Fruit fly (Drosophila melanogaster) whole organism, adult: ENCODE results near the gene dlg1.
A peak's percentile ranks its signal among the peaks of the same experiment; 100 is the strongest.

Experiments
- CG11617 ChIP-seq: fragments of 200-800 bp; sonication (Bioruptor generic); optimal IDR thresholded peaks from 2 replicates; lab custom pipeline; 2017; ENCODE audit warnings: mild to moderate bottlenecking, missing biosample characterization, missing genetic modification reagents, missing genetic modification characterization
- CG12768 ChIP-seq: fragments of 200-800 bp; sonication (Bioruptor generic); optimal IDR thresholded peaks from 2 replicates; lab custom pipeline; 2017; ENCODE audit warnings: missing biosample characterization, missing genetic modification characterization, mild to moderate bottlenecking, moderate library complexity, missing genetic modification reagents
- CG14711 ChIP-seq: fragments of 200-800 bp; sonication (Bioruptor generic); optimal IDR thresholded peaks from 2 replicates; lab custom pipeline; 2018; ENCODE audit warnings: missing biosample characterization, mild to moderate bottlenecking, missing genetic modification characterization, moderate library complexity
- CG1620 ChIP-seq: fragments of 200-800 bp; sonication (Bioruptor generic); optimal IDR thresholded peaks from 2 replicates; lab custom pipeline; 2016; ENCODE audit warnings: missing biosample characterization, missing genetic modification characterization
- CG33017 ChIP-seq: fragments of 200-800 bp; sonication (Bioruptor generic); optimal IDR thresholded peaks from 2 replicates; lab custom pipeline; 2018; ENCODE audit warnings: missing biosample characterization, mild to moderate bottlenecking, missing genetic modification characterization, moderate library complexity
- CG5204 ChIP-seq: fragments of 200-800 bp; sonication (Bioruptor generic); optimal IDR thresholded peaks from 2 replicates; lab custom pipeline; 2016; ENCODE audit warnings: missing biosample characterization, missing genetic modification characterization
- CG7045 ChIP-seq: fragments of 200-800 bp; sonication (Bioruptor generic); optimal IDR thresholded peaks from 2 replicates; lab custom pipeline; 2017; ENCODE audit warnings: missing biosample characterization, mild to moderate bottlenecking, missing genetic modification characterization
- CG7101 ChIP-seq: fragments of 200-800 bp; sonication (Bioruptor generic); optimal IDR thresholded peaks from 2 replicates; lab custom pipeline; 2018; ENCODE audit warnings: missing biosample characterization, mild to moderate bottlenecking, missing genetic modification characterization, moderate library complexity
- Clk ChIP-seq: fragments of 200-800 bp; sonication (Bioruptor generic); optimal IDR thresholded peaks from 2 replicates; lab custom pipeline; 2017; ENCODE audit warnings: missing biosample characterization, missing genetic modification characterization
- Crg-1 ChIP-seq: fragments of 200-800 bp; sonication (Bioruptor generic); optimal IDR thresholded peaks from 2 replicates; lab custom pipeline; 2016; ENCODE audit warnings: missing biosample characterization, missing genetic modification characterization
- Hr96 ChIP-seq: fragments of 200-800 bp; sonication (Bioruptor generic); optimal IDR thresholded peaks from 2 replicates; lab custom pipeline; 2016; ENCODE audit warnings: missing biosample characterization, missing genetic modification characterization
- Mnt ChIP-seq: fragments of 200-800 bp; sonication (Bioruptor generic); optimal IDR thresholded peaks from 2 replicates; lab custom pipeline; 2016; ENCODE audit warnings: missing biosample characterization, mild to moderate bottlenecking, missing genetic modification characterization
- bab1 ChIP-seq: fragments of 200-800 bp; sonication (Bioruptor generic); optimal IDR thresholded peaks from 3 replicates; lab custom pipeline; 2019; ENCODE audit warnings: missing biosample characterization, mild to moderate bottlenecking, missing genetic modification characterization, moderate library complexity
- cic ChIP-seq: fragments of 200-800 bp; sonication (Bioruptor generic); optimal IDR thresholded peaks from 2 replicates; lab custom pipeline; 2017; ENCODE audit warnings: missing biosample characterization, mild to moderate bottlenecking, missing genetic modification characterization, moderate library complexity
- cnc ChIP-seq, 2 experiments: fragments of >200 bp; optimal IDR thresholded peaks; 2 replicates each; lab custom pipeline; 2017
- kay ChIP-seq: fragments of 200-800 bp; sonication (Bioruptor generic); peaks from one replicate; lab custom pipeline; 2016; ENCODE audit warnings: missing biosample characterization, missing genetic modification characterization, borderline replicate concordance
- ovo ChIP-seq: fragments of 200-800 bp; sonication (Bioruptor generic); optimal IDR thresholded peaks from 2 replicates; lab custom pipeline; 2016; ENCODE audit warnings: missing biosample characterization, missing genetic modification characterization
- pad ChIP-seq: fragments of 200-800 bp; sonication (Bioruptor generic); optimal IDR thresholded peaks from 3 replicates; lab custom pipeline; 2017; ENCODE audit warnings: missing biosample characterization, missing genetic modification characterization, mild to moderate bottlenecking, moderate library complexity, missing genetic modification reagents
- tj ChIP-seq: fragments of 200-800 bp; sonication (Bioruptor generic); optimal IDR thresholded peaks from 3 replicates; lab custom pipeline; 2017; ENCODE audit warnings: missing biosample characterization, mild to moderate bottlenecking, missing genetic modification characterization, moderate library complexity
- toe ChIP-seq: fragments of 200-800 bp; sonication (Bioruptor generic); optimal IDR thresholded peaks from 2 replicates; lab custom pipeline; 2016; ENCODE audit warnings: missing biosample characterization, missing genetic modification characterization

The dlg1 gene

DNA sequence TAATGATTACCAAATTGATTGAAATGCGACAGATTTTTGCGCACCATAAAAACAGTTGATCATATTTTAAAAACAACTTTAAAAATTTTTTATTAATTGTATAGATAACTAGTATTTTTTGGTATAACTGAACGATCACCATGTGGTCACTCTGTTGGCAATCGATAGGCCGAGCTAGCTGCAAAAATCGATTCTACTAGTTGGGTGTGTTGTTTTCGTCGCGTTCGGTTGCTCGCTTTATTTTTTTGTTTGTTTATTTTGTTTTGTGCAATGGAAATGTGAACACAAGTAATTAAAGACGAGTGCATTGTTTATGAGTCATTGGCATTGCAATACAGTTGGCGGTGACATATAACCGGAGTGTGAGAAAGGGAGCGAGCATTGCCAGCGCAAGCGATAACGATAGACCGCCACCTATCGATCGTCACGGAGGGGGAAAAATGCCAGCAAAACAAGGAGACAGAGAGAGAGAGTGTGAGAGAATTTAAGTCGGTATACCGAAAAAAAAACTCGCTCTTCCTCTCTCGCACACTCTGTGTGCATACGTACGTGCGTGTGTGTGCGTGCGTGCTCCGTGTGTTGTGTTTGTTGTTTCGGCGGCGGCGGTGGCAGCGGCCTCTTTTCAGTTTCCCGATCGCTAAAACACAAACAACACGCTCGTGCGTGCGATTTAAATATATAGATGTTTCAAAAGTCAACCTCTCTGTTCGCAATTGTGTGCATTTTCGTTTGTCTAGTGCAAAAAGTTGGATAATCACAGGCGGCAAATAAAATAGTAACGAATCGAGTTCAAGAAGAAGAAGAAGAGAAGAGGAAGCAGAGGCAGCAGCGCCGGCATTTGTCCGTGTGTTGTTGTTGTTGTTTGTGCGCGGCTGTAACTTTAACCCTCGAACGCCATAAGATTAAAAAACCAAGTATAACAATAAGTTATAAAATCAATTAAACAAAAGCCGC is 20.3 kb downstream of the dlg1 start:
- TF ChIP-seq ovo (GFP tag; lab: Kevin White, UChicago) (no peak), CG11617 (GFP tag; lab: Kevin White, UChicago) (no peak), Crg-1 (no peak), Hr96 (GFP tag; lab: Kevin White, UChicago) (no peak), Clk (GFP tag; lab: Kevin White, UChicago) (no peak), CG5204 (GFP tag; lab: Kevin White, UChicago) (no peak), pad (GFP tag; lab: Kevin White, UChicago) (peak; percentile 99), tj (GFP tag; lab: Kevin White, UChicago) (no peak), CG1620 (no peak), bab1 (GFP tag; lab: Kevin White, UChicago) (peak; percentile 67)

DNA sequence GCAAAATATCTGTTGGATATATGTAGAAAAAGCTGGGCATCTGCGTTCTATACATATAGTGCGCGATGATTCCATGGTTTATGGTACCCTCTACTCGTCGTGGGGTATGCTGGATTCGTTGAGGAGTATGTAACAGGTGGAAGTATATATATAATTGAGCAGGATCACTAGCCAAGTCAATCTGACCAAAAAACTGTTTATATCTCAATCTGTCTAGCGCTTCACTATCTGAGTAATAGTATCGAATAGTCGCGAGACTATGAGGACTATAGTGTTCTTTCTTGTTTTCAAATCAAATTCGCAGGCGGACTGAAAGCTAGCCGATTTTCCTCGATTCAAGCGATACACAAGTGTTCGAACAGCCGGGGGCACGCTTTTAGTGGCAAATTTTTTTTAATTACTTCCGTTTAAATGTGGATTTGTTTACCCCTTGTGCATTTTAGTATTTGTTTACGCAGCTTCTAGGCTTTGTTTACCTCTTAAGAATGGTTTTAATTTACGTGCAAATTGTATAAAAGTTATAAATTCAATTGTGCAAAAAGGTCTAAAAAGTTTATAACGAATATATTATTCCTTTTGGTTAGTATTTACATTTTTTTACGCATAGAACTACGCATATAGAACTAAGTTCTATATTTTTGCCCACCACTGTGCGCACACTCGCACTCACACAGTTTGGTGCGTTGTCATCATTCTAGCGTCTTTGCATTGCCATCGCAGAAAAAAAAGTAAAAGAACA is 21.3 kb downstream of the dlg1 start:
- no peak for TF ChIP-seq cnc (optimal IDR thresholded peaks at IDR 0.05; lab: Kevin White, UChicago)
- no peak for TF ChIP-seq cic
- peak; percentile 17 for TF ChIP-seq CG11617 (GFP tag; lab: Kevin White, UChicago)
- TF ChIP-seq bab1 (GFP tag; lab: Kevin White, UChicago), result peak; percentile 13
- no peak for TF ChIP-seq Crg-1
- no peak for TF ChIP-seq pad (GFP tag; lab: Kevin White, UChicago)
- peak; percentile 34 for TF ChIP-seq CG12768 (GFP tag; lab: Kevin White, UChicago)
- no peak for TF ChIP-seq CG1620
- TF ChIP-seq CG5204 (GFP tag; lab: Kevin White, UChicago), result peak; percentile 24
- TF ChIP-seq tj (GFP tag; lab: Kevin White, UChicago), result peak; percentile 26
- TF ChIP-seq CG7045 (GFP tag; lab: Kevin White, UChicago), result peak; percentile 40
- TF ChIP-seq Hr96 (GFP tag; lab: Kevin White, UChicago), result no peak
- no peak for TF ChIP-seq Mnt (GFP tag; lab: Kevin White, UChicago)
- TF ChIP-seq kay, result peak; percentile 89
- TF ChIP-seq CG14711 (tag; lab: Kevin White, UChicago), result peak; percentile 16
- TF ChIP-seq toe, result no peak
- TF ChIP-seq ovo (GFP tag; lab: Kevin White, UChicago), result no peak

dm6 chrX:11391364-11391915 is 22.0 kb downstream of the dlg1 start:
- TF ChIP-seq bab1 (GFP tag; lab: Kevin White, UChicago) (no peak), pad (GFP tag; lab: Kevin White, UChicago) (peak; percentile 29)

- TF ChIP-seq CG11617 (GFP tag; lab: Kevin White, UChicago) (no peak), kay (no peak), CG1620 (no peak), CG5204 (GFP tag; lab: Kevin White, UChicago) (no peak), ovo (GFP tag; lab: Kevin White, UChicago) (no peak), tj (GFP tag; lab: Kevin White, UChicago) (no peak)
Measured at dm6 chrX:11393003-11393620, 23.6 kb downstream of the dlg1 start.

dm6 chrX:11404247-11404646 is 34.8 kb downstream of the dlg1 start:
- TF ChIP-seq kay (peak; percentile 24), CG7101 (tag; lab: Kevin White, UChicago) (no peak), CG14711 (tag; lab: Kevin White, UChicago) (no peak)

- TF ChIP-seq pad (GFP tag; lab: Kevin White, UChicago), result no peak
- no peak for TF ChIP-seq CG12768 (GFP tag; lab: Kevin White, UChicago)
- TF ChIP-seq toe, result no peak
- TF ChIP-seq CG1620, result no peak
- TF ChIP-seq CG7101 (tag; lab: Kevin White, UChicago), result no peak
- no peak for TF ChIP-seq CG5204 (GFP tag; lab: Kevin White, UChicago)
- TF ChIP-seq CG33017 (tag; lab: Kevin White, UChicago), result no peak
- no peak for TF ChIP-seq Hr96 (GFP tag; lab: Kevin White, UChicago)
- TF ChIP-seq kay, result no peak
- TF ChIP-seq Clk (GFP tag; lab: Kevin White, UChicago), result no peak
- TF ChIP-seq CG11617 (GFP tag; lab: Kevin White, UChicago), result no peak
- no peak for TF ChIP-seq cic
- TF ChIP-seq Mnt (GFP tag; lab: Kevin White, UChicago), result no peak
- TF ChIP-seq CG7045 (GFP tag; lab: Kevin White, UChicago), result no peak
- TF ChIP-seq cnc (optimal IDR thresholded peaks at IDR 0.05; lab: Kevin White, UChicago), result no peak
- no peak for TF ChIP-seq ovo (GFP tag; lab: Kevin White, UChicago)
- TF ChIP-seq tj (GFP tag; lab: Kevin White, UChicago), result no peak
- TF ChIP-seq bab1 (GFP tag; lab: Kevin White, UChicago), result no peak
- TF ChIP-seq CG14711 (tag; lab: Kevin White, UChicago), result no peak
- no peak for TF ChIP-seq Crg-1
Measured at dm6 chrX:11409647-11410046, 40.2 kb downstream of the dlg1 start, which contains the start of gene CG15196. Gene CG15196, plus strand, starts transcription at chrX:11409947.
